Worm (Caenorhabditis elegans) whole organism, early embryonic: ENCODE measurements around the gene F25H9.2.

Source experiments
- aly-1 ChIP-seq: sonication (generic microtip); optimal IDR thresholded peaks from 2 replicates; lab custom pipeline; 2016; ENCODE audit warnings: missing genetic modification characterization, missing compliant biosample characterization
- ama-1 ChIP-seq: fragments of 150-350 bp; optimal IDR thresholded peaks from 2 replicates; lab custom pipeline; 2014
- ceh-13 ChIP-seq: fragments of 200-800 bp; sonication (Bioruptor generic); optimal IDR thresholded peaks from 2 replicates; lab custom pipeline; 2018; ENCODE audit warnings: mild to moderate bottlenecking, missing genetic modification characterization, missing compliant biosample characterization
- ceh-36 ChIP-seq: sonication (generic microtip); optimal IDR thresholded peaks from 2 replicates; lab custom pipeline; 2016; ENCODE audit warnings: missing genetic modification characterization, inconsistent platforms, missing compliant biosample characterization
- ets-7 ChIP-seq: sonication (generic microtip); optimal IDR thresholded peaks from 2 replicates; lab custom pipeline; 2016; ENCODE audit warnings: missing genotype, missing genetic modification characterization, missing compliant biosample characterization
- flt-1 ChIP-seq: fragments of 200-800 bp; sonication (Bioruptor generic); IDR thresholded peaks from 2 replicates; pipeline ENCODE4 v1.3.6; 2022; ENCODE audit warnings: missing genetic modification characterization, missing compliant biosample characterization
- hnd-1 ChIP-seq: sonication (generic microtip); optimal IDR thresholded peaks from 2 replicates; lab custom pipeline; 2016; ENCODE audit warnings: missing genetic modification characterization, missing compliant biosample characterization
- pes-1 ChIP-seq: fragments of 200-800 bp; sonication (Bioruptor generic); IDR thresholded peaks from 2 replicates; pipeline ENCODE4 v1.3.6; 2022; ENCODE audit warnings: missing genetic modification reagents, missing genetic modification characterization, missing compliant biosample characterization
- scrt-1 ChIP-seq: fragments of 200-800 bp; sonication (Bioruptor generic); IDR thresholded peaks from 2 replicates; pipeline ENCODE4 v1.3.6; 2022; ENCODE audit warnings: missing genetic modification characterization, missing compliant biosample characterization
- sea-1 ChIP-seq: fragments of 200-800 bp; sonication (Bioruptor generic); conservative IDR thresholded peaks from 2 replicates; pipeline ENCODE4 v1.3.6; 2022; ENCODE audit warnings: missing genetic modification characterization, missing compliant biosample characterization
- tbx-11 ChIP-seq: fragments of 200-800 bp; sonication (Bioruptor generic); IDR thresholded peaks from 2 replicates; pipeline ENCODE4 v1.3.6; 2022; ENCODE audit warnings: missing genetic modification characterization, missing compliant biosample characterization
- tbx-37 ChIP-seq: fragments of 200-800 bp; sonication (Bioruptor generic); conservative IDR thresholded peaks from 2 replicates; pipeline ENCODE4 v1.3.6; 2022; ENCODE audit warnings: missing genetic modification reagents, missing genetic modification characterization, missing compliant biosample characterization

DNA sequence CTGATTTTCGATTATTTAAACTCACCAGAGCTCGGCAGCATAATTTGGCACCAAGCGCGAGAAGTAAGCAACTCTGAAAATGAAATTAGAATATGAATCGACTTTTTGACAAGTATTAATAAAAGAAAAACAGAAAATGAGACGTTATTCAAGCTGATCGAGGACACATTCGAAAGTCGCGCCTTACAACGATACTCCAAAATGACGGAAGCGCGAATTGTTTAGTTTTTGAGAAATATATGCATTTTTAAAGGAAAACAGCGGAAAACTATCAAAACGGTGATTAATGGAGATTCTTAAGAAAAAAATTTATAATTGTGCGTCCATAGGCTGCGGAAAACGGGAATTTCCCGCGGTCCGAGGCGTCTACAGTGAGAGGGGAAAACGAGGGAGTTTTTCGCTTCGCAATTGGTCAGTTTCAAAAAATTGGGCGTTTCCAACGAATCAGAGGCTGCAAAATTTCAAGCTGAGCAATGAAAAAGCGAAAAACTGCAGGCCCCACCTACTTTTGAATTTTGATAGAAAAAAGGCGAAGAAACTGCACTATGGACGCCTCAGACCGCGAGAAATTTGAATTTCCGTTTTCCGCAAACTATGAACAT lies 20.3 kb upstream of the F25H9.2 start, which contains the start of gene mes-4:
- no peak for TF ChIP-seq ama-1 (lab: Kevin White, UChicago)
- TF ChIP-seq tbx-11 (GFP tag; lab: Robert Waterston, UW), result no peak
- no peak for TF ChIP-seq tbx-37
- no peak for TF ChIP-seq ceh-36 (tag; lab: Kevin White, UChicago)
- TF ChIP-seq hnd-1 (tag; lab: Kevin White, UChicago), result no peak
- TF ChIP-seq flt-1 (GFP tag; lab: Robert Waterston, UW), result no peak
- no peak for TF ChIP-seq scrt-1 (GFP tag; lab: Robert Waterston, UW)
- no peak for TF ChIP-seq pes-1 (GFP tag; lab: Robert Waterston, UW)
- TF ChIP-seq ets-7 (tag; lab: Kevin White, UChicago), result no peak
- TF ChIP-seq aly-1 (tag; lab: Kevin White, UChicago), result no peak
- TF ChIP-seq ceh-13 (GFP tag; lab: Kevin White, UChicago), result no peak
- no peak for TF ChIP-seq sea-1
